Worm (Caenorhabditis elegans) whole organism, L1 larva: ENCODE data around the gene spp-24.
A peak's percentile ranks its signal among the peaks of the same experiment; 100 is the strongest.

Source experiments
- F16B12.6 ChIP-seq: fragments of 150-350 bp; optimal IDR thresholded peaks from 2 replicates; lab custom pipeline; 2014; ENCODE audit warnings: missing biosample characterization, missing genetic modification characterization
- blmp-1 ChIP-seq: fragments of 150-350 bp; optimal IDR thresholded peaks from 2 replicates; lab custom pipeline; 2014; ENCODE audit warnings: missing biosample characterization, missing genetic modification characterization
- ceh-8 ChIP-seq: fragments of 200-800 bp; sonication (Bioruptor generic); optimal IDR thresholded peaks from 2 replicates; lab custom pipeline; 2018; ENCODE audit warnings: mild to moderate bottlenecking, missing genetic modification characterization, moderate library complexity, missing compliant biosample characterization
- ceh-82 ChIP-seq, 3 experiments: fragments of 150-350 bp in 1 of 3; sonication (generic microtip) in 2 of 3; optimal IDR thresholded peaks; 2 replicates each; lab custom pipeline; 2014 to 2017; ENCODE audit warnings: missing biosample characterization in 3 of 3, missing genetic modification characterization in 3 of 3
- ceh-88 ChIP-seq: fragments of 200-800 bp; sonication (Bioruptor generic); IDR thresholded peaks from 2 replicates; pipeline ENCODE4 v1.3.6; 2022; ENCODE audit warnings: missing genetic modification characterization, missing compliant biosample characterization
- dpl-1 ChIP-seq, 3 experiments: fragments of 150-350 bp in 2 of 3; sonication (generic microtip) in 1 of 3; optimal IDR thresholded peaks; 2 replicates each; lab custom pipeline; 2014 to 2017; ENCODE audit warnings: missing biosample characterization in 3 of 3, missing genetic modification characterization in 3 of 3, missing genetic modification reagents in 3 of 3
- efl-1 ChIP-seq, 4 experiments: fragments of 150-350 bp; optimal IDR thresholded peaks in 3 of 4; peaks in 1 of 4; 1 replicate in 1 of 4; 2 replicates in 3 of 4; lab custom pipeline; 2014; ENCODE audit warnings: missing biosample characterization in 2 of 4, missing genetic modification characterization in 2 of 4, missing genetic modification reagents in 2 of 4
- efl-3 ChIP-seq: fragments of 200-800 bp; sonication (Bioruptor generic); optimal IDR thresholded peaks from 2 replicates; lab custom pipeline; 2018; ENCODE audit warnings: mild to moderate bottlenecking, missing genetic modification characterization, missing compliant biosample characterization
- egl-13 ChIP-seq: sonication (generic microtip); optimal IDR thresholded peaks from 2 replicates; lab custom pipeline; 2016; ENCODE audit warnings: missing genotype, missing genetic modification reagents, missing genetic modification characterization, missing compliant biosample characterization
- elt-2 ChIP-seq: sonication (generic microtip); optimal IDR thresholded peaks from 2 replicates; lab custom pipeline; 2016; ENCODE audit warnings: missing genetic modification characterization, mild to moderate bottlenecking, inconsistent platforms, missing compliant biosample characterization, missing genetic modification reagents
- elt-3 ChIP-seq, 6 experiments: fragments of 150-350 bp in 1 of 6; sonication (generic microtip); optimal IDR thresholded peaks; 2 replicates each; lab custom pipeline; 2017 to 2018; ENCODE audit warnings: missing biosample characterization in 6 of 6, missing genetic modification characterization in 6 of 6, inconsistent platforms in 1 of 6
- fkh-10 ChIP-seq: sonication (generic microtip); optimal IDR thresholded peaks from 2 replicates; lab custom pipeline; 2017; ENCODE audit warnings: missing biosample characterization, missing genetic modification reagents, missing genetic modification characterization
- grh-1 ChIP-seq: fragments of 200-800 bp; sonication (Bioruptor generic); IDR thresholded peaks from 2 replicates; pipeline ENCODE4 v1.3.6; 2022; ENCODE audit warnings: missing genetic modification reagents, missing genetic modification characterization, missing compliant biosample characterization
- hlh-4 ChIP-seq: sonication (generic microtip); optimal IDR thresholded peaks from 2 replicates; lab custom pipeline; 2016; ENCODE audit warnings: mild to moderate bottlenecking, missing genetic modification characterization, missing compliant biosample characterization
- hpl-2 ChIP-seq: fragments of 150-350 bp; optimal IDR thresholded peaks from 2 replicates; lab custom pipeline; 2014; ENCODE audit warnings: missing biosample characterization, missing genetic modification reagents, missing genetic modification characterization
- irx-1 ChIP-seq: sonication (generic microtip); optimal IDR thresholded peaks from 2 replicates; lab custom pipeline; 2016; ENCODE audit warnings: missing genetic modification characterization, missing compliant biosample characterization
- isw-1 ChIP-seq: fragments of 200-800 bp; sonication (Bioruptor generic); IDR thresholded peaks from 2 replicates; pipeline ENCODE4 v1.3.6; 2022; ENCODE audit warnings: missing genetic modification characterization, missing compliant biosample characterization
- jun-1 ChIP-seq: fragments of 150-350 bp; optimal IDR thresholded peaks from 2 replicates; lab custom pipeline; 2014; ENCODE audit warnings: missing biosample characterization, missing genetic modification reagents, missing genetic modification characterization
- lin-13 ChIP-seq: fragments of 150-350 bp; optimal IDR thresholded peaks from 2 replicates; lab custom pipeline; 2014; ENCODE audit warnings: missing biosample characterization, missing genetic modification reagents, missing genetic modification characterization
- lin-14 ChIP-seq: fragments of 200-800 bp; sonication (Bioruptor generic); optimal IDR thresholded peaks from 2 replicates; lab custom pipeline; 2018; ENCODE audit warnings: mild to moderate bottlenecking, missing genetic modification characterization, moderate library complexity, missing compliant biosample characterization
- lsy-2 ChIP-seq, 2 experiments: fragments of 150-350 bp; optimal IDR thresholded peaks; 2 replicates each; lab custom pipeline; 2014; ENCODE audit warnings: missing biosample characterization in 2 of 2, missing genetic modification characterization in 2 of 2
- mab-9 ChIP-seq: fragments of 200-800 bp; sonication (Bioruptor generic); IDR thresholded peaks from 2 replicates; pipeline ENCODE4 v1.3.6; 2022; ENCODE audit warnings: missing genetic modification reagents, missing genetic modification characterization, missing compliant biosample characterization
- mdl-1 ChIP-seq, 2 experiments: fragments of 150-350 bp; optimal IDR thresholded peaks; 2 replicates each; lab custom pipeline; 2014 to 2017; ENCODE audit warnings: missing biosample characterization in 2 of 2, missing genetic modification characterization in 2 of 2, inconsistent platforms in 1 of 2
- mep-1 ChIP-seq: fragments of 150-350 bp; optimal IDR thresholded peaks from 2 replicates; lab custom pipeline; 2014; ENCODE audit warnings: missing biosample characterization, missing genetic modification characterization
- nhr-11 ChIP-seq: fragments of 150-350 bp; optimal IDR thresholded peaks from 2 replicates; lab custom pipeline; 2014; ENCODE audit warnings: missing biosample characterization, missing genetic modification characterization
- nhr-19 ChIP-seq: fragments of 200-800 bp; sonication (Bioruptor generic); conservative IDR thresholded peaks from 2 replicates; pipeline ENCODE4 v1.3.6; 2022; ENCODE audit warnings: missing genetic modification characterization, missing compliant biosample characterization
- nhr-237 ChIP-seq: fragments of 150-350 bp; optimal IDR thresholded peaks from 2 replicates; lab custom pipeline; 2014; ENCODE audit warnings: missing biosample characterization, missing genetic modification characterization
- nhr-47 ChIP-seq: sonication (generic microtip); optimal IDR thresholded peaks from 2 replicates; lab custom pipeline; 2016; ENCODE audit warnings: mild to moderate bottlenecking, missing genetic modification characterization, moderate library complexity, missing compliant biosample characterization
- nhr-71 ChIP-seq: sonication (generic microtip); optimal IDR thresholded peaks from 2 replicates; lab custom pipeline; 2016; ENCODE audit warnings: mild to moderate bottlenecking, missing genetic modification characterization, moderate library complexity, missing compliant biosample characterization
- nhr-76 ChIP-seq: sonication (generic microtip); optimal IDR thresholded peaks from 2 replicates; lab custom pipeline; 2017; ENCODE audit warnings: missing biosample characterization, missing genetic modification characterization
- nhr-85 ChIP-seq: sonication (generic microtip); peaks from one replicate; lab custom pipeline; 2016; ENCODE audit warnings: missing genetic modification characterization, inconsistent platforms, missing compliant biosample characterization
- pqm-1 ChIP-seq: sonication (generic microtip); optimal IDR thresholded peaks from 3 replicates; lab custom pipeline; 2017; ENCODE audit warnings: missing biosample characterization, missing genetic modification characterization
- skn-1 ChIP-seq: fragments of 150-350 bp; optimal IDR thresholded peaks from 2 replicates; lab custom pipeline; 2014; ENCODE audit warnings: missing biosample characterization, missing genetic modification characterization
- snu-23 ChIP-seq: sonication (generic microtip); optimal IDR thresholded peaks from 2 replicates; lab custom pipeline; 2016; ENCODE audit warnings: missing genetic modification characterization, missing compliant biosample characterization
- sox-4 ChIP-seq: sonication (generic microtip); optimal IDR thresholded peaks from 2 replicates; lab custom pipeline; 2016; ENCODE audit warnings: missing genetic modification characterization, missing compliant biosample characterization
- unc-62 ChIP-seq: fragments of 150-350 bp; optimal IDR thresholded peaks from 2 replicates; lab custom pipeline; 2014; ENCODE audit warnings: missing biosample characterization, missing genetic modification reagents, missing genetic modification characterization
- unc-86 ChIP-seq: sonication (generic microtip); optimal IDR thresholded peaks from 2 replicates; lab custom pipeline; 2016; ENCODE audit warnings: missing genetic modification characterization, missing compliant biosample characterization
- vab-15 ChIP-seq: sonication (generic microtip); optimal IDR thresholded peaks from 2 replicates; lab custom pipeline; 2017; ENCODE audit warnings: missing genotype, mild to moderate bottlenecking, missing genetic modification characterization, missing compliant biosample characterization
- xbp-1 ChIP-seq: sonication (generic microtip); optimal IDR thresholded peaks from 2 replicates; lab custom pipeline; 2016; ENCODE audit warnings: missing genetic modification characterization, missing compliant biosample characterization
- zag-1 ChIP-seq: fragments of 150-350 bp; optimal IDR thresholded peaks from 2 replicates; lab custom pipeline; 2014; ENCODE audit warnings: missing biosample characterization, missing genetic modification characterization
- ztf-11 ChIP-seq, 2 experiments: sonication (generic microtip); optimal IDR thresholded peaks; 2 replicates each; lab custom pipeline; 2016 to 2017; ENCODE audit warnings: missing genetic modification characterization in 2 of 2, missing biosample characterization in 1 of 2, missing compliant biosample characterization in 1 of 2
- ztf-4 ChIP-seq: fragments of 150-350 bp; optimal IDR thresholded peaks from 2 replicates; lab custom pipeline; 2014; ENCODE audit warnings: missing biosample characterization, missing genetic modification characterization

The spp-24 gene

ce11 chrII:23739-24138, 15.6 kb downstream of the spp-24 start:
- no peak for TF ChIP-seq efl-3 (GFP tag; lab: Kevin White, UChicago)
- TF ChIP-seq mab-9 (GFP tag; lab: Robert Waterston, UW), result 0 out of 2 replicates have a peak, but pooled peaks have one; percentile 17

- TF ChIP-seq elt-2 (tag; lab: Kevin White, UChicago), result no peak
- TF ChIP-seq nhr-85 (tag; lab: Kevin White, UChicago), result peak; percentile 59
- TF ChIP-seq pqm-1 (tag; lab: Kevin White, UChicago), result no peak
- no peak for TF ChIP-seq skn-1 (tag; lab: Kevin White, UChicago)
- TF ChIP-seq jun-1 (tag; lab: Kevin White, UChicago), result no peak
- TF ChIP-seq nhr-76 (tag; lab: Kevin White, UChicago), result no peak
- no peak for TF ChIP-seq F16B12.6 (tag; lab: Kevin White, UChicago)
- TF ChIP-seq blmp-1 (tag; lab: Kevin White, UChicago), result peak; percentile 38
- no peak for TF ChIP-seq nhr-19 (GFP tag; lab: Robert Waterston, UW)
- TF ChIP-seq hlh-4 (tag; lab: Kevin White, UChicago), result no peak
- no peak for TF ChIP-seq dpl-1 (GFP tag; optimal IDR thresholded peaks at IDR 0.05; lab: Kevin White, UChicago)
- TF ChIP-seq mep-1 (tag; lab: Kevin White, UChicago), result no peak
- no peak for TF ChIP-seq nhr-11 (tag; lab: Kevin White, UChicago)
- no peak for TF ChIP-seq ztf-11 (tag; optimal IDR thresholded peaks at IDR 0.05; lab: Kevin White, UChicago)
Measured at ce11 chrII:23025-23424, 16.3 kb downstream of the spp-24 start, which contains the start of gene sqt-2. TSS of gene sqt-2 (plus strand) at chrII:23325.

ce11 chrII:21953-22352, 17.4 kb downstream of the spp-24 start:
- TF ChIP-seq nhr-85 (tag; lab: Kevin White, UChicago) (peak; percentile 59), efl-1 (optimal IDR thresholded peaks at IDR 0.05; lab: Kevin White, UChicago) (no peak), efl-1 (GFP tag; optimal IDR thresholded peaks at IDR 0.05 in 1 of 2; lab: Kevin White, UChicago) (peak in 1 of 2 experiments; percentile 80), ztf-4 (tag; lab: Kevin White, UChicago) (no peak)

- no peak for TF ChIP-seq isw-1 (GFP tag; lab: Robert Waterston, UW)
- no peak for TF ChIP-seq mdl-1 (tag; optimal IDR thresholded peaks at IDR 0.05; lab: Kevin White, UChicago)
- no peak for TF ChIP-seq hpl-2 (GFP tag; lab: Kevin White, UChicago)
- TF ChIP-seq efl-1 (optimal IDR thresholded peaks at IDR 0.05; lab: Kevin White, UChicago), result no peak
- TF ChIP-seq efl-1 (GFP tag; optimal IDR thresholded peaks at IDR 0.05 in 1 of 2; lab: Kevin White, UChicago), result no peak
- TF ChIP-seq, all 84 proteins: peak for 0
Measured at ce11 chrII:19238-19637, 20.1 kb downstream of the spp-24 start, which contains the start of gene gmeb-1. TSS of gene gmeb-1 (plus strand) at chrII:19538.

- peak; percentile 26 for TF ChIP-seq ceh-8 (GFP tag; lab: Kevin White, UChicago)
- peak; percentile 32 for TF ChIP-seq lin-13 (GFP tag; lab: Kevin White, UChicago)
- peak; percentile 75 for TF ChIP-seq nhr-47 (tag; lab: Kevin White, UChicago)
- TF ChIP-seq nhr-237 (tag; lab: Kevin White, UChicago), result peak; percentile 4
- TF ChIP-seq irx-1 (tag; lab: Kevin White, UChicago), result no peak
- peak; percentile 60; the same call in 1 of the 2 replicates for TF ChIP-seq grh-1 (GFP tag; lab: Robert Waterston, UW)
- no peak; the same call in 1 of the 2 replicates for TF ChIP-seq ceh-88 (GFP tag; lab: Robert Waterston, UW)
- TF ChIP-seq nhr-19 (GFP tag; lab: Robert Waterston, UW), result peak; percentile 33; the same call in 1 of the 2 replicates
- TF ChIP-seq fkh-10 (GFP tag; lab: Kevin White, UChicago), result peak; percentile 23
- peak; percentile 51 to 64 for TF ChIP-seq lsy-2 (tag; optimal IDR thresholded peaks at IDR 0.05; lab: Kevin White, UChicago)
- no peak for TF ChIP-seq sox-4 (tag; lab: Kevin White, UChicago)
- TF ChIP-seq lin-14 (GFP tag; lab: Kevin White, UChicago), result peak; percentile 98
- peak; percentile 77 for TF ChIP-seq xbp-1 (tag; lab: Kevin White, UChicago)
- peak; percentile 81 for TF ChIP-seq nhr-71
- TF ChIP-seq elt-3 (tag; optimal IDR thresholded peaks at IDR 0.05; lab: Kevin White, UChicago), result peak in 2 of 6 experiments; percentile 43 to 45
- TF ChIP-seq skn-1 (tag; lab: Kevin White, UChicago), result peak; percentile 59
- TF ChIP-seq zag-1 (tag; lab: Kevin White, UChicago), result no peak
- TF ChIP-seq unc-86, result peak; percentile 59
- peak; percentile 65 to 68 for TF ChIP-seq efl-1 (optimal IDR thresholded peaks at IDR 0.05; lab: Kevin White, UChicago)
- TF ChIP-seq efl-1 (GFP tag; optimal IDR thresholded peaks at IDR 0.05 in 1 of 2; lab: Kevin White, UChicago), result peak; percentile 56 to 92
- TF ChIP-seq ceh-82 (tag; optimal IDR thresholded peaks at IDR 0.05; lab: Kevin White, UChicago), result peak in 2 of 3 experiments; percentile 52 to 65
- TF ChIP-seq mdl-1 (tag; optimal IDR thresholded peaks at IDR 0.05; lab: Kevin White, UChicago), result peak in 1 of 2 experiments; percentile 81
- TF ChIP-seq unc-62 (GFP tag; lab: Kevin White, UChicago), result no peak
- peak; percentile 51 for TF ChIP-seq isw-1 (GFP tag; lab: Robert Waterston, UW)
- peak; percentile 83 for TF ChIP-seq snu-23 (GFP tag; lab: Kevin White, UChicago)
- peak; percentile 7 for TF ChIP-seq egl-13
- peak; percentile 30 for TF ChIP-seq vab-15
Measured at ce11 chrII:18787-19186, 20.6 kb downstream of the spp-24 start.
